Fruit fly (Drosophila melanogaster) whole organism: Measurements from ENCODE around the gene Art1.

Source experiments
- CG8478 ChIP-seq: fragments of >200 bp; optimal IDR thresholded peaks from 2 replicates; lab custom pipeline; 2018; ENCODE audit warnings: inconsistent platforms
- pan ChIP-seq: fragments of >200 bp; optimal IDR thresholded peaks from 2 replicates; lab custom pipeline; 2017

dm6 chr3R:10751061-10751460 lies 37.0 kb downstream of the Art1 start, which contains the start of gene TkR86C:
- TF ChIP-seq pan (lab: Kevin White, UChicago) (no peak), CG8478 (lab: Kevin White, UChicago) (no peak)
